Worm (Caenorhabditis elegans): ENCODE results near the gene gcy-25.

The gcy-25 gene

ce11 chrIV:15894819-15895218 is 22.1 kb downstream of the gcy-25 start:
- no peak for TF ChIP-seq zip-8 (tag; optimal IDR thresholded peaks at IDR 0.05)
- TF ChIP-seq nhr-12 (tag; optimal IDR thresholded peaks at IDR 0.05) = no peak
- TF ChIP-seq flh-1 (GFP tag; optimal IDR thresholded peaks at IDR 0.05) = no peak
- TF ChIP-seq unc-120 (tag; optimal IDR thresholded peaks at IDR 0.05; ENCODE audit: poor library complexity, severe bottlenecking) = no peak
- TF ChIP-seq bed-3 (GFP tag; optimal IDR thresholded peaks at IDR 0.05) = no peak
- no peak for TF ChIP-seq mep-1 (tag; optimal IDR thresholded peaks at IDR 0.05)
- no peak for TF ChIP-seq lsy-2 (tag; optimal IDR thresholded peaks at IDR 0.05)
- TF ChIP-seq ceh-43 (GFP tag; optimal IDR thresholded peaks at IDR 0.05) = no peak
- no peak for TF ChIP-seq mls-2 (tag; optimal IDR thresholded peaks at IDR 0.05)
- TF ChIP-seq lin-32 (GFP tag; optimal IDR thresholded peaks at IDR 0.05) = no peak
- TF ChIP-seq nhr-237 (tag; optimal IDR thresholded peaks at IDR 0.05) = no peak

ce11 chrIV:15900158-15900557 is 27.4 kb downstream of the gcy-25 start:
- no peak for TF ChIP-seq drap-1 (GFP tag; optimal IDR thresholded peaks at IDR 0.05)
- no peak for TF ChIP-seq sptf-1 (tag; optimal IDR thresholded peaks at IDR 0.05)
- TF ChIP-seq mls-2 (tag; optimal IDR thresholded peaks at IDR 0.05) = no peak
- no peak for TF ChIP-seq pha-4 (tag; optimal IDR thresholded peaks at IDR 0.05)
- TF ChIP-seq mab-5 (tag; optimal IDR thresholded peaks at IDR 0.05) = no peak
- no peak for TF ChIP-seq nhr-2 (tag; optimal IDR thresholded peaks at IDR 0.05)
- TF ChIP-seq nhr-237 (tag; optimal IDR thresholded peaks at IDR 0.05) = no peak
- no peak for TF ChIP-seq ceh-43 (GFP tag; optimal IDR thresholded peaks at IDR 0.05)
- TF ChIP-seq M03D4.4 (tag; optimal IDR thresholded peaks at IDR 0.05) = no peak

ce11 chrIV:15901123-15901522 is 28.4 kb downstream of the gcy-25 start, which contains the start of gene Y105C5B.5:
TSS of gene Y105C5B.5 (minus strand) at chrIV:15901225.
- TF ChIP-seq nhr-28 (tag; optimal IDR thresholded peaks at IDR 0.05) = no peak
- no peak for TF ChIP-seq unc-39 (tag; optimal IDR thresholded peaks at IDR 0.05)
- TF ChIP-seq ceh-43 (GFP tag; optimal IDR thresholded peaks at IDR 0.05) = no peak
- no peak for TF ChIP-seq ztf-11 (tag; optimal IDR thresholded peaks at IDR 0.05)
- TF ChIP-seq drap-1 (GFP tag; optimal IDR thresholded peaks at IDR 0.05) = no peak
- no peak for TF ChIP-seq zip-8 (tag; optimal IDR thresholded peaks at IDR 0.05)
- no peak for TF ChIP-seq nhr-12 (tag; optimal IDR thresholded peaks at IDR 0.05)
- TF ChIP-seq ham-2 (GFP tag; optimal IDR thresholded peaks at IDR 0.05) = no peak
- no peak for TF ChIP-seq lin-13 (tag; optimal IDR thresholded peaks at IDR 0.05)
- no peak for TF ChIP-seq mep-1 (tag; optimal IDR thresholded peaks at IDR 0.05)
- TF ChIP-seq flh-1 (GFP tag; optimal IDR thresholded peaks at IDR 0.05) = no peak
- no peak for TF ChIP-seq pha-4 (tag; optimal IDR thresholded peaks at IDR 0.05)
- no peak for TF ChIP-seq tbx-8 (GFP tag; optimal IDR thresholded peaks at IDR 0.05)
- no peak for TF ChIP-seq snpc-4 (tag; optimal IDR thresholded peaks at IDR 0.05)
- TF ChIP-seq nhr-2 (tag; optimal IDR thresholded peaks at IDR 0.05) = no peak
- no peak for TF ChIP-seq lsy-2 (tag; optimal IDR thresholded peaks at IDR 0.05)
- no peak for TF ChIP-seq blmp-1 (tag; optimal IDR thresholded peaks at IDR 0.05)
- TF ChIP-seq sem-2 (GFP tag; optimal IDR thresholded peaks at IDR 0.05) = no peak

- TF ChIP-seq elt-3 (tag; optimal IDR thresholded peaks at IDR 0.05) (no peak), nhr-2 (tag; optimal IDR thresholded peaks at IDR 0.05) (no peak)
Measured at ce11 chrIV:15906059-15906632, 33.4 kb downstream of the gcy-25 start, which contains the start of gene srv-15. TSS of gene srv-15 (plus strand) at chrIV:15906582.

- no peak for TF ChIP-seq unc-120 (tag; optimal IDR thresholded peaks at IDR 0.05; ENCODE audit: poor library complexity, severe bottlenecking)
- TF ChIP-seq drap-1 (GFP tag; optimal IDR thresholded peaks at IDR 0.05) = no peak
- no peak for TF ChIP-seq elt-3 (tag; optimal IDR thresholded peaks at IDR 0.05)
Measured at ce11 chrIV:15908251-15908650, 35.5 kb downstream of the gcy-25 start.

ce11 chrIV:15915061-15915460 is 42.3 kb downstream of the gcy-25 start:
- no peak for TF ChIP-seq snpc-4 (tag; optimal IDR thresholded peaks at IDR 0.05)
- no peak for TF ChIP-seq unc-62 (GFP tag; optimal IDR thresholded peaks at IDR 0.05)
- no peak for TF ChIP-seq hlh-1 (tag; optimal IDR thresholded peaks at IDR 0.05)
- no peak for TF ChIP-seq ceh-39 (tag; optimal IDR thresholded peaks at IDR 0.05)
- no peak for TF ChIP-seq ham-2 (GFP tag; optimal IDR thresholded peaks at IDR 0.05)
- no peak for TF ChIP-seq lsy-2 (tag; optimal IDR thresholded peaks at IDR 0.05)
- TF ChIP-seq nhr-76 (tag; optimal IDR thresholded peaks at IDR 0.05) = no peak

Measured in whole organism, mixed stage, embryonic.